Worm (Caenorhabditis elegans): ENCODE data around the gene fbxb-59.

- TF ChIP-seq ztf-11 (tag; optimal IDR thresholded peaks at IDR 0.05) (no peak), mep-1 (tag; optimal IDR thresholded peaks at IDR 0.05) (no peak), dve-1 (tag; optimal IDR thresholded peaks at IDR 0.05; ENCODE audit: insufficient read depth) (no peak), jun-1 (tag; optimal IDR thresholded peaks at IDR 0.05) (no peak), unc-39 (tag; optimal IDR thresholded peaks at IDR 0.05) (no peak)
Measured at ce11 chrV:20215197-20215596, 9.2 kb upstream of the fbxb-59 start, which contains the start of gene Y113G7B.11.

Measured in whole organism, L4 larva.